Worm (Caenorhabditis elegans): Measurements from ENCODE around the gene nhr-155.

DNA sequence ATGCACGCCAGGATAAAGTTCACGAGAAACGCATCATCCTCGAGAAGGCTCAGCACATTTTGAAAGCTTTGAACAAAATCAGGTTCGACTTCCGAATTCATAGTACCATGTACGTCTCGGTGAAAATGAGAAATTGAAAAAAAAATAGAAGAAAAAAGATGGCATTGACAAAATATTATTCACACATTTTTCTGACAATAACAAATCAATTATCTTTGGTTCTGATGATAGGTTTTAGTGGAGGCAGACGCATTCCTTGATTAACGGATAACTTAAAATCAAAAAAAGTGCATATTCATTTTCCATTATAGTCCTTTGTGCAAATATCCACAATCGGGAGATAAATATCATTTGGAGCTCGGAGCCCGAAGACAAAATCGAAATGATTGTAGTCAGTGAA is 17.7 kb upstream of the nhr-155 start, which contains the start of gene srw-107:
- TF ChIP-seq him-1 (tag; optimal IDR thresholded peaks at IDR 0.05): no peak
- no peak for TF ChIP-seq dao-5 (tag; optimal IDR thresholded peaks at IDR 0.05)
- no peak for TF ChIP-seq W03F9.2 (tag; optimal IDR thresholded peaks at IDR 0.05)

All from whole organism, L4/young adult.